Worm (Caenorhabditis elegans) whole organism, L4 larva: ENCODE results near the gene F13B6.2.

Source experiments
- F10B5.3 ChIP-seq: sonication (generic microtip); optimal IDR thresholded peaks from 2 replicates; lab custom pipeline; 2016; ENCODE audit warnings: mild to moderate bottlenecking, missing genetic modification characterization, missing compliant biosample characterization
- F26F4.8 ChIP-seq: fragments of 200-800 bp; sonication (Bioruptor generic); conservative IDR thresholded peaks from 2 replicates; pipeline ENCODE4 v1.3.6; 2022; ENCODE audit warnings: missing genetic modification characterization, missing compliant biosample characterization
- F37D6.2 ChIP-seq: sonication (generic microtip); optimal IDR thresholded peaks from 2 replicates; lab custom pipeline; 2016; ENCODE audit warnings: mild to moderate bottlenecking, missing genetic modification characterization, missing compliant biosample characterization
- T20F7.1 ChIP-seq: fragments of 200-800 bp; sonication (Bioruptor generic); optimal IDR thresholded peaks from 2 replicates; lab custom pipeline; 2018; ENCODE audit warnings: mild to moderate bottlenecking, missing genetic modification characterization, missing compliant biosample characterization
- Y48G9A.11 ChIP-seq: fragments of 200-800 bp; sonication (Bioruptor generic); IDR thresholded peaks from 2 replicates; pipeline ENCODE4 v1.3.6; 2022; ENCODE audit warnings: missing genetic modification reagents, missing genetic modification characterization, missing compliant biosample characterization
- aha-1 ChIP-seq: fragments of 150-350 bp; peaks from one replicate; lab custom pipeline; 2014; ENCODE audit warnings: missing biosample characterization, missing genetic modification characterization
- aly-2 ChIP-seq: sonication (generic microtip); optimal IDR thresholded peaks from 2 replicates; lab custom pipeline; 2018; ENCODE audit warnings: missing biosample characterization, missing genetic modification characterization
- ama-1 ChIP-seq: fragments of 150-350 bp; optimal IDR thresholded peaks from 2 replicates; lab custom pipeline; 2014; ENCODE audit warnings: inconsistent platforms, mixed read lengths
- ceh-20 ChIP-seq: fragments of 200-800 bp; sonication (Bioruptor generic); IDR thresholded peaks from 2 replicates; pipeline ENCODE4 v1.3.6; 2022; ENCODE audit warnings: missing genetic modification reagents, missing genetic modification characterization, missing compliant biosample characterization
- ceh-28 ChIP-seq: fragments of 150-350 bp; optimal IDR thresholded peaks from 2 replicates; lab custom pipeline; 2014; ENCODE audit warnings: missing biosample characterization, missing genetic modification reagents, missing genetic modification characterization
- ceh-62 ChIP-seq: sonication (generic microtip); optimal IDR thresholded peaks from 2 replicates; lab custom pipeline; 2017; ENCODE audit warnings: missing biosample characterization, missing genetic modification characterization
- ceh-82 ChIP-seq: sonication (generic microtip); optimal IDR thresholded peaks from 2 replicates; lab custom pipeline; 2017; ENCODE audit warnings: missing biosample characterization, missing genetic modification characterization
- ctbp-1 ChIP-seq: fragments of 200-800 bp; sonication (Bioruptor generic); IDR thresholded peaks from 2 replicates; pipeline ENCODE4 v1.3.6; 2022; ENCODE audit warnings: missing genetic modification reagents, missing genetic modification characterization, missing compliant biosample characterization
- daf-16 ChIP-seq, 3 experiments: sonication (generic microtip); optimal IDR thresholded peaks; 2 replicates each; lab custom pipeline; 2016 to 2017; ENCODE audit warnings: missing genetic modification characterization in 3 of 3, missing genetic modification reagents in 3 of 3, mild to moderate bottlenecking in 2 of 3, missing compliant biosample characterization in 2 of 3, missing biosample characterization in 1 of 3, moderate library complexity in 1 of 3
- daf-8 ChIP-seq: fragments of 200-800 bp; sonication (Bioruptor generic); IDR thresholded peaks from 2 replicates; pipeline ENCODE4 v1.3.6; 2022; ENCODE audit warnings: missing genetic modification characterization, missing compliant biosample characterization
- dmd-6 ChIP-seq: fragments of 200-800 bp; sonication (Bioruptor generic); IDR thresholded peaks from 2 replicates; pipeline ENCODE4 v1.3.6; 2022; ENCODE audit warnings: missing genetic modification reagents, missing genetic modification characterization, missing compliant biosample characterization
- dve-1 ChIP-seq: sonication (generic microtip); optimal IDR thresholded peaks from 2 replicates; lab custom pipeline; 2017; ENCODE audit warnings: antibody characterized with exemption, mild to moderate bottlenecking, missing genetic modification characterization, missing compliant biosample characterization; ENCODE audit not compliant: insufficient read depth
- hlh-11 ChIP-seq: fragments of 200-800 bp; sonication (Bioruptor generic); optimal IDR thresholded peaks from 2 replicates; lab custom pipeline; 2018; ENCODE audit warnings: mild to moderate bottlenecking, missing genetic modification characterization, missing compliant biosample characterization
- hmg-1.1 ChIP-seq: fragments of 200-800 bp; sonication (Bioruptor generic); IDR thresholded peaks from 2 replicates; pipeline ENCODE4 v1.3.6; 2022; ENCODE audit warnings: missing genetic modification reagents, missing genetic modification characterization, missing compliant biosample characterization
- lin-13 ChIP-seq: fragments of 150-350 bp; optimal IDR thresholded peaks from 2 replicates; lab custom pipeline; 2014; ENCODE audit warnings: missing biosample characterization, missing genetic modification reagents, missing genetic modification characterization
- lin-38 ChIP-seq: fragments of 200-800 bp; sonication (Bioruptor generic); IDR thresholded peaks from 2 replicates; pipeline ENCODE4 v1.3.6; 2022; ENCODE audit warnings: missing genetic modification reagents, missing genetic modification characterization, missing compliant biosample characterization
- lsy-2 ChIP-seq, 2 experiments: fragments of 150-350 bp in 1 of 2; sonication (generic microtip) in 1 of 2; optimal IDR thresholded peaks; 2 replicates each; lab custom pipeline; 2014 to 2017; ENCODE audit warnings: missing biosample characterization in 2 of 2, missing genetic modification characterization in 2 of 2
- madf-5 ChIP-seq, 2 experiments: fragments of 200-800 bp; sonication (Bioruptor generic); IDR thresholded peaks; 2 replicates each; pipeline ENCODE4 v1.3.6; 2022; ENCODE audit warnings: missing compliant biosample characterization in 2 of 2, missing genetic modification characterization in 2 of 2
- mdt-29 ChIP-seq: fragments of 200-800 bp; sonication (Bioruptor generic); IDR thresholded peaks from 2 replicates; pipeline ENCODE4 v1.3.6; 2022; ENCODE audit warnings: missing genetic modification reagents, missing genetic modification characterization, missing compliant biosample characterization
- mep-1 ChIP-seq: fragments of 150-350 bp; sonication (generic microtip); optimal IDR thresholded peaks from 3 replicates; lab custom pipeline; 2014; ENCODE audit warnings: missing biosample characterization, missing genetic modification characterization
- mes-2 ChIP-seq: sonication (generic microtip); optimal IDR thresholded peaks from 2 replicates; lab custom pipeline; 2016; ENCODE audit warnings: missing genotype, mild to moderate bottlenecking, missing genetic modification characterization, missing compliant biosample characterization; ENCODE audit not compliant: poor library complexity, severe bottlenecking
- nhr-102 ChIP-seq: sonication (generic microtip); optimal IDR thresholded peaks from 2 replicates; lab custom pipeline; 2016; ENCODE audit warnings: mild to moderate bottlenecking, missing genetic modification characterization, moderate library complexity, missing compliant biosample characterization
- nhr-25 ChIP-seq: sonication (generic microtip); optimal IDR thresholded peaks from 2 replicates; lab custom pipeline; 2017; ENCODE audit warnings: missing genetic modification characterization, mild to moderate bottlenecking, missing compliant biosample characterization, antibody characterized with exemption, moderate library complexity, borderline replicate concordance; ENCODE audit not compliant: insufficient read depth
- nhr-42 ChIP-seq: fragments of 200-800 bp; sonication (Bioruptor generic); IDR thresholded peaks from 2 replicates; pipeline ENCODE4 v1.3.6; 2022; ENCODE audit warnings: missing genetic modification characterization, missing compliant biosample characterization
- nhr-48 ChIP-seq: sonication (generic microtip); optimal IDR thresholded peaks from 2 replicates; lab custom pipeline; 2016; ENCODE audit warnings: mild to moderate bottlenecking, missing genetic modification characterization, missing compliant biosample characterization
- nhr-77 ChIP-seq: fragments of 150-350 bp; optimal IDR thresholded peaks from 2 replicates; lab custom pipeline; 2014; ENCODE audit warnings: missing biosample characterization, missing genetic modification characterization
- php-3 ChIP-seq: fragments of 200-800 bp; sonication (Bioruptor generic); IDR thresholded peaks from 2 replicates; pipeline ENCODE4 v1.3.6; 2022; ENCODE audit warnings: missing genetic modification reagents, missing genetic modification characterization, missing compliant biosample characterization
- pqm-1 ChIP-seq: sonication (generic microtip); optimal IDR thresholded peaks from 2 replicates; lab custom pipeline; 2017; ENCODE audit warnings: missing biosample characterization, missing genetic modification characterization
- set-16 ChIP-seq: fragments of 200-800 bp; sonication (Bioruptor generic); IDR thresholded peaks from 2 replicates; pipeline ENCODE4 v1.3.6; 2022; ENCODE audit warnings: missing genetic modification reagents, missing genetic modification characterization, missing compliant biosample characterization
- tag-97 ChIP-seq: fragments of 200-800 bp; sonication (Bioruptor generic); IDR thresholded peaks from 2 replicates; pipeline ENCODE4 v1.3.6; 2022; ENCODE audit warnings: missing genetic modification characterization, missing compliant biosample characterization
- tra-1 ChIP-seq: fragments of 200-800 bp; sonication (Bioruptor generic); IDR thresholded peaks from 2 replicates; pipeline ENCODE4 v1.3.6; 2022; ENCODE audit warnings: missing genetic modification reagents, missing genetic modification characterization, missing compliant biosample characterization
- zfp-3 ChIP-seq: fragments of 200-800 bp; sonication (Bioruptor generic); conservative IDR thresholded peaks from 2 replicates; pipeline ENCODE4 v1.3.6; 2022; ENCODE audit warnings: missing genetic modification reagents, missing genetic modification characterization, missing compliant biosample characterization

The F13B6.2 gene

DNA sequence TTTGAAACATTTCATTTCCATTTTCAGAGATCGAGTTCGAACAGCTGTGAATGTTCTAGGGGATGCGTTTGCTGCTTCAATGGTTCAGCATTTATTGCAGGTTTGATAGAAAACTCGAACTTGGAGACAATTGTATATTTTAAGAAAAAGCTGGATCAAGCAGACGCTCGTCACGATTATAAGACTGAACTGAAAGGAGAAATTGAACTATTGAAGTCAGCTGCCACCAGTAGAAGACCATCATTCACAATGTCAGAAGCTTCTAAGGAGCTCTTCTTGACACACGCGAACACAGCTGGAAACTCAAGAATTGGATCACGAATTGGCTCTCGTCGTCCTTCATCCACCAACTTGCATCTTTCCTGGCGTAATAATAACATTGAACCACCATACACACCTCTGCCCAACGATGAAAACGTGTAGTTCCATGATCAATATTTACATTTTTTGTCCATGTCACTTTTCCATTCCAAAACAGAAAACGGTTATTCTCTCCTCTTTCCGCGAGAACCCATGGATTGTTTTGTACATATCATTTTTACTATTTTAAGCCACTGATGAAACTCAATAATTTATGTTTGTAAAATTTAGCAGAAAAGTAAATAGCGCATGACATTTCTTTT lies 45.9 kb upstream of the F13B6.2 start (continued):
- TF ChIP-seq mep-1 (tag; lab: Kevin White, UChicago) (peak; percentile 61), zfp-3 (GFP tag; lab: Robert Waterston, UW) (peak; percentile 73; the same call in 1 of the 2 replicates), F37D6.2 (tag; lab: Kevin White, UChicago) (no peak), hlh-11 (tag; lab: Kevin White, UChicago) (peak; percentile 29), mdt-29 (no peak; the same call in 1 of the 2 replicates), F26F4.8 (0 out of 2 replicates have a peak, but pooled peaks have one; percentile 12), set-16 (GFP tag; lab: Robert Waterston, UW) (no peak), nhr-48 (tag; lab: Kevin White, UChicago) (peak; percentile 1), aha-1 (tag; lab: Kevin White, UChicago) (peak; percentile 93), ceh-28 (tag; lab: Kevin White, UChicago) (no peak), daf-8 (0 out of 2 replicates have a peak, but pooled peaks have one; percentile 41), nhr-25 (tag; lab: Kevin White, UChicago) (peak; percentile 34), mes-2 (tag; lab: Kevin White, UChicago) (peak; percentile 27), dve-1 (tag; lab: Kevin White, UChicago) (peak; percentile 46), nhr-77 (tag; lab: Kevin White, UChicago) (peak; percentile 9), lin-38 (GFP tag; lab: Robert Waterston, UW) (peak; percentile 53), ceh-20 (GFP tag; lab: Robert Waterston, UW) (no peak), daf-16 (GFP tag; optimal IDR thresholded peaks at IDR 0.05; lab: Kevin White, UChicago) (peak in 1 of 2 experiments; percentile 10), daf-16 (tag; optimal IDR thresholded peaks at IDR 0.05; lab: Kevin White, UChicago) (peak; percentile 52), Y48G9A.11 (GFP tag; lab: Robert Waterston, UW) (peak; percentile 13; the same call in 1 of the 2 replicates), ctbp-1 (GFP tag; lab: Robert Waterston, UW) (peak; percentile 38; the same call in 1 of the 2 replicates), T20F7.1 (GFP tag; lab: Kevin White, UChicago) (peak; percentile 71), ama-1 (lab: Kevin White, UChicago) (peak; percentile 91), aly-2 (no peak)

DNA sequence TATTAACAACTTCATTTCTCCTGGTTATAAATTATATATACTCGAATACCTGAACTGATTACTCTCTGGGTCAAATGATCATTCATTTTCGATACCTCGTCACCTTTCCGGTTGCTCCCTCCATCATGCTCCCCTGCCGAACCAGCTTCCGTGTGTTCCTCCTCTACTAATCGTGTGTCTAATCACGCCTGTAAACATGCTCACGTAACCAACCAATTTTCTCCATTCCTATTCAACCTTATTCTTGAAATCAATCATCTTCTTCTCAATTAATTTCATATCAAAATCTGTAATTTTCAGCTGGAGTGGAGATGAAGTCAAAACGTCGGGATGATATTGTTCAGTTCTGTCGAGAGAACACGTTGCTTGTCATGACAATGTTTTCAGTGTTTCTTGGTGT lies 43.2 kb upstream of the F13B6.2 start, which contains the start of gene glt-6:
Gene glt-6, plus strand, starts transcription at position 301 of the 400 bp plus-strand sequence.
- TF ChIP-seq hmg-1.1 (GFP tag; lab: Robert Waterston, UW) (no peak), tag-97 (GFP tag; lab: Robert Waterston, UW) (no peak), F10B5.3 (tag; lab: Kevin White, UChicago) (no peak), tra-1 (no peak), ceh-82 (tag; lab: Kevin White, UChicago) (no peak), ceh-62 (tag; lab: Kevin White, UChicago) (no peak), lsy-2 (tag; optimal IDR thresholded peaks at IDR 0.05; lab: Kevin White, UChicago) (no peak), lin-13 (GFP tag; lab: Kevin White, UChicago) (no peak), nhr-102 (tag; lab: Kevin White, UChicago) (no peak), madf-5 (GFP tag; IDR thresholded peaks at IDR 0.05; lab: Robert Waterston, UW) (no peak)

DNA sequence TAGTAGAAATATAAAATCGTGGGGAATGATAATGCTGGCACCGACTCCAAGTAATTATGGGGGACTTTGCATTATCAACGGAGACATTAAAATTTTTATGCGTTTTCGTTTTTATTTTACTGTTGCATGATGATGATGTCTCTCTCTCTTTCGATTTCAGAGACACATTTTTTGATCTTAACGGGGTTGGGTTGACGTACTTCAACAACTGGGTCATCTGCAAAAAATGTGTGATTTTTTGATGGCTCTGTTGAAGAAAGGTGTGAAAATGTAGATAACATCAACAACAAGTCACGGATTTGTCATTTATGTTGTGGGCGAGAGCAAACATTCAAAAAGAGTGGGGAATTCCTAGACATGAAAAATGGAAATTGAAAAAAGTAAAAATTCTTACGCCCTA lies 41.2 kb upstream of the F13B6.2 start, which contains the start of gene F55G1.15:
Gene F55G1.15, minus strand, starts transcription at position 101 of the 400 bp plus-strand sequence.
- TF ChIP-seq ceh-82 (tag; lab: Kevin White, UChicago) (no peak), php-3 (GFP tag; lab: Robert Waterston, UW) (peak; percentile 74), mdt-29 (no peak), pqm-1 (tag; lab: Kevin White, UChicago) (peak; percentile 1), nhr-42 (no peak), daf-16 (GFP tag; optimal IDR thresholded peaks at IDR 0.05; lab: Kevin White, UChicago) (no peak), daf-16 (tag; optimal IDR thresholded peaks at IDR 0.05; lab: Kevin White, UChicago) (peak; percentile 20), dve-1 (tag; lab: Kevin White, UChicago) (peak; percentile 8), dmd-6 (GFP tag; lab: Robert Waterston, UW) (peak; percentile 39; the same call in 1 of the 2 replicates)
